Fruit fly (Drosophila melanogaster) whole organism, embryonic: ENCODE results near the gene CG13605.

ENCODE experiments used
- Adf1 ChIP-seq: fragments of 200-800 bp; sonication (Bioruptor generic); IDR thresholded peaks from 2 replicates; pipeline ENCODE4 v1.3.6; 2022; ENCODE audit warnings: missing biosample characterization, missing genetic modification characterization
- B-H2 ChIP-seq: fragments of 200-800 bp; sonication (Bioruptor generic); optimal IDR thresholded peaks from 2 replicates; lab custom pipeline; 2018; ENCODE audit warnings: missing biosample characterization, mild to moderate bottlenecking, missing genetic modification characterization
- CG10654 ChIP-seq: fragments of 200-800 bp; sonication (Bioruptor generic); optimal IDR thresholded peaks from 2 replicates; lab custom pipeline; 2016; ENCODE audit warnings: missing biosample characterization, missing genetic modification characterization
- CG10959 ChIP-seq: fragments of 200-800 bp; sonication (Bioruptor generic); IDR thresholded peaks from 2 replicates; pipeline ENCODE4 v1.3.6; 2022; ENCODE audit warnings: missing biosample characterization, missing genetic modification characterization
- CG11247 ChIP-seq: fragments of 200-800 bp; sonication (Bioruptor generic); IDR thresholded peaks from 2 replicates; pipeline ENCODE4 v1.3.6; 2022; ENCODE audit warnings: missing biosample characterization, missing genetic modification characterization
- CG11695 ChIP-seq: fragments of 200-800 bp; sonication (Bioruptor generic); IDR thresholded peaks from 3 replicates; pipeline ENCODE4 v1.3.6; 2022; ENCODE audit warnings: missing biosample characterization, missing genetic modification characterization
- CG11696 ChIP-seq: fragments of 200-800 bp; sonication (Bioruptor generic); IDR thresholded peaks from 2 replicates; pipeline ENCODE4 v1.3.6; 2022; ENCODE audit warnings: missing biosample characterization, missing genetic modification characterization
- CG12071 ChIP-seq: fragments of 200-800 bp; sonication (Bioruptor generic); optimal IDR thresholded peaks from 3 replicates; lab custom pipeline; 2018; ENCODE audit warnings: missing biosample characterization, mild to moderate bottlenecking, missing genetic modification characterization
- CG12942 ChIP-seq: fragments of 200-800 bp; sonication (Bioruptor generic); optimal IDR thresholded peaks from 3 replicates; lab custom pipeline; 2016; ENCODE audit warnings: missing biosample characterization, missing genetic modification characterization
- CG13894 ChIP-seq: fragments of 200-800 bp; sonication (Bioruptor generic); optimal IDR thresholded peaks from 3 replicates; lab custom pipeline; 2018; ENCODE audit warnings: missing biosample characterization, mild to moderate bottlenecking, missing genetic modification characterization, moderate library complexity
- CG15514 ChIP-seq: fragments of 200-800 bp; sonication (Bioruptor generic); optimal IDR thresholded peaks from 3 replicates; lab custom pipeline; 2017; ENCODE audit warnings: missing biosample characterization, missing genetic modification characterization, mild to moderate bottlenecking, moderate library complexity, missing genetic modification reagents
- CG15601 ChIP-seq: fragments of 200-800 bp; sonication (Bioruptor generic); optimal IDR thresholded peaks from 3 replicates; lab custom pipeline; 2019; ENCODE audit warnings: missing biosample characterization, mild to moderate bottlenecking, missing genetic modification characterization, moderate library complexity
- CG18619 ChIP-seq: fragments of 200-800 bp; sonication (Bioruptor generic); optimal IDR thresholded peaks from 3 replicates; lab custom pipeline; 2017; ENCODE audit warnings: missing biosample characterization, mild to moderate bottlenecking, missing genetic modification characterization
- CG3065 ChIP-seq: fragments of 200-800 bp; sonication (Bioruptor generic); optimal IDR thresholded peaks from 2 replicates; lab custom pipeline; 2016; ENCODE audit warnings: missing biosample characterization, missing genetic modification characterization
- CG3407 ChIP-seq: fragments of 200-800 bp; sonication (Bioruptor generic); optimal IDR thresholded peaks from 2 replicates; lab custom pipeline; 2018; ENCODE audit warnings: missing biosample characterization, mild to moderate bottlenecking, missing genetic modification characterization
- CG4282 ChIP-seq: fragments of 200-800 bp; sonication (Bioruptor generic); optimal IDR thresholded peaks from 2 replicates; lab custom pipeline; 2016; ENCODE audit warnings: missing biosample characterization, missing genetic modification characterization
- CG4424 ChIP-seq: fragments of 200-800 bp; sonication (Bioruptor generic); optimal IDR thresholded peaks from 3 replicates; lab custom pipeline; 2016; ENCODE audit warnings: missing biosample characterization, missing genetic modification characterization
- CG4617 ChIP-seq: fragments of 200-800 bp; sonication (Bioruptor generic); optimal IDR thresholded peaks from 3 replicates; lab custom pipeline; 2016; ENCODE audit warnings: missing biosample characterization, missing genetic modification characterization, borderline replicate concordance
- CG5953 ChIP-seq: fragments of 200-800 bp; sonication (Bioruptor generic); IDR thresholded peaks from 2 replicates; pipeline ENCODE4 v1.3.6; 2022; ENCODE audit warnings: missing biosample characterization, missing genetic modification characterization
- Eip74EF ChIP-seq, 2 experiments: fragments of 200-800 bp in 1 of 2; fragments of >200 bp in 1 of 2; sonication (Bioruptor generic) in 1 of 2; optimal IDR thresholded peaks; 2 replicates each; lab custom pipeline; 2017 to 2019; ENCODE audit warnings: missing biosample characterization in 2 of 2, missing genetic modification characterization in 2 of 2, mild to moderate bottlenecking in 1 of 2, moderate library complexity in 1 of 2
- Gug ChIP-seq: fragments of 200-800 bp; sonication (Bioruptor generic); IDR thresholded peaks from 4 replicates; pipeline ENCODE4 v1.3.6; 2022; ENCODE audit warnings: missing biosample characterization, missing genetic modification characterization
- HLHmδ ChIP-seq: fragments of 200-800 bp; sonication (Bioruptor generic); optimal IDR thresholded peaks from 2 replicates; lab custom pipeline; 2018; ENCODE audit warnings: missing biosample characterization, mild to moderate bottlenecking, missing genetic modification characterization, moderate library complexity
- Hand ChIP-seq: fragments of 200-800 bp; sonication (Bioruptor generic); optimal IDR thresholded peaks from 2 replicates; lab custom pipeline; 2017; ENCODE audit warnings: mild to moderate bottlenecking, missing biosample characterization, missing genetic modification reagents, missing genetic modification characterization
- HmgD ChIP-seq: fragments of 200-800 bp; sonication (Bioruptor generic); optimal IDR thresholded peaks from 3 replicates; lab custom pipeline; 2016; ENCODE audit warnings: missing biosample characterization, missing genetic modification characterization
- Hr51 ChIP-seq, 2 experiments: fragments of 200-800 bp; sonication (Bioruptor generic); optimal IDR thresholded peaks; 2 replicates in 1 of 2; 3 replicates in 1 of 2; lab custom pipeline; 2016 to 2018; ENCODE audit warnings: missing biosample characterization in 2 of 2, missing genetic modification characterization in 2 of 2, mild to moderate bottlenecking in 1 of 2, moderate library complexity in 1 of 2
- Kr ChIP-seq: fragments of 200-800 bp; sonication (Bioruptor generic); optimal IDR thresholded peaks from 2 replicates; lab custom pipeline; 2017; ENCODE audit warnings: missing biosample characterization, mild to moderate bottlenecking, missing genetic modification characterization
- Lim3 ChIP-seq: fragments of 200-800 bp; sonication (Bioruptor generic); IDR thresholded peaks from 2 replicates; pipeline ENCODE4 v1.3.6; 2022; ENCODE audit warnings: missing biosample characterization, missing genetic modification characterization
- Mes4 ChIP-seq: fragments of 200-800 bp; sonication (Bioruptor generic); optimal IDR thresholded peaks from 2 replicates; lab custom pipeline; 2016; ENCODE audit warnings: missing biosample characterization, missing genetic modification characterization
- Mrtf ChIP-seq: fragments of 200-800 bp; sonication (Bioruptor generic); IDR thresholded peaks from 3 replicates; pipeline ENCODE4 v1.3.6; 2022; ENCODE audit warnings: missing biosample characterization, missing genetic modification characterization
- NC2β ChIP-seq: fragments of 200-800 bp; sonication (Bioruptor generic); optimal IDR thresholded peaks from 2 replicates; lab custom pipeline; 2016; ENCODE audit warnings: missing biosample characterization, missing genetic modification characterization
- Rx ChIP-seq: fragments of 200-800 bp; sonication (Bioruptor generic); IDR thresholded peaks from 2 replicates; pipeline ENCODE4 v1.3.6; 2022; ENCODE audit warnings: missing biosample characterization, missing genetic modification characterization
- Vsx1 ChIP-seq: fragments of 200-800 bp; sonication (Bioruptor generic); optimal IDR thresholded peaks from 2 replicates; lab custom pipeline; 2017; ENCODE audit warnings: missing biosample characterization, mild to moderate bottlenecking, missing genetic modification characterization, missing genetic modification reagents
- ac ChIP-seq: fragments of 200-800 bp; sonication (Bioruptor generic); optimal IDR thresholded peaks from 3 replicates; lab custom pipeline; 2017; ENCODE audit warnings: missing biosample characterization, mild to moderate bottlenecking, missing genetic modification characterization
- ara ChIP-seq: fragments of 200-800 bp; sonication (Bioruptor generic); IDR thresholded peaks from 2 replicates; pipeline ENCODE4 v1.3.6; 2022; ENCODE audit warnings: missing biosample characterization, missing genetic modification characterization
- cato ChIP-seq: fragments of 200-800 bp; sonication (Bioruptor generic); optimal IDR thresholded peaks from 2 replicates; lab custom pipeline; 2016; ENCODE audit warnings: missing biosample characterization, missing genetic modification characterization, borderline replicate concordance
- dan ChIP-seq: fragments of 200-800 bp; sonication (Bioruptor generic); IDR thresholded peaks from 2 replicates; pipeline ENCODE4 v1.3.6; 2022; ENCODE audit warnings: missing biosample characterization, missing genetic modification characterization
- exex ChIP-seq: fragments of 200-800 bp; sonication (Bioruptor generic); optimal IDR thresholded peaks from 4 replicates; lab custom pipeline; 2018; ENCODE audit warnings: missing biosample characterization, mild to moderate bottlenecking, missing genetic modification characterization, moderate library complexity
- gfzf ChIP-seq: fragments of 200-800 bp; sonication (Bioruptor generic); optimal IDR thresholded peaks from 2 replicates; lab custom pipeline; 2016; ENCODE audit warnings: missing biosample characterization, mild to moderate bottlenecking, missing genetic modification characterization, moderate library complexity
- ham ChIP-seq: fragments of 200-800 bp; sonication (Bioruptor generic); IDR thresholded peaks from 2 replicates; pipeline ENCODE4 v1.3.6; 2022; ENCODE audit warnings: missing biosample characterization, missing genetic modification characterization
- hbn ChIP-seq: fragments of 200-800 bp; sonication (Bioruptor generic); IDR thresholded peaks from 2 replicates; pipeline ENCODE4 v1.3.6; 2022; ENCODE audit warnings: missing biosample characterization, missing genetic modification characterization; ENCODE audit not compliant: partially characterized antibody
- her ChIP-seq: fragments of 200-800 bp; sonication (Bioruptor generic); optimal IDR thresholded peaks from 2 replicates; lab custom pipeline; 2016; ENCODE audit warnings: missing biosample characterization, missing genetic modification characterization
- ind ChIP-seq: fragments of 200-800 bp; sonication (Bioruptor generic); optimal IDR thresholded peaks from 3 replicates; lab custom pipeline; 2016; ENCODE audit warnings: missing biosample characterization, missing genetic modification characterization
- jing ChIP-seq: fragments of 200-800 bp; sonication (Bioruptor generic); optimal IDR thresholded peaks from 2 replicates; lab custom pipeline; 2018; ENCODE audit warnings: missing biosample characterization, mild to moderate bottlenecking, missing genetic modification characterization
- lbe ChIP-seq: fragments of 200-800 bp; sonication (Bioruptor generic); optimal IDR thresholded peaks from 2 replicates; lab custom pipeline; 2016; ENCODE audit warnings: missing biosample characterization, mild to moderate bottlenecking, missing genetic modification characterization
- odd ChIP-seq: fragments of 200-800 bp; sonication (Bioruptor generic); optimal IDR thresholded peaks from 2 replicates; lab custom pipeline; 2017; ENCODE audit warnings: missing biosample characterization, mild to moderate bottlenecking, missing genetic modification characterization
- sens-2 ChIP-seq: fragments of 200-800 bp; sonication (Bioruptor generic); IDR thresholded peaks from 2 replicates; pipeline ENCODE4 v1.3.6; 2022; ENCODE audit warnings: missing biosample characterization, missing genetic modification characterization
- sqz ChIP-seq: fragments of 200-800 bp; sonication (Bioruptor generic); optimal IDR thresholded peaks from 3 replicates; lab custom pipeline; 2018; ENCODE audit warnings: missing biosample characterization, mild to moderate bottlenecking, missing genetic modification characterization
- sug ChIP-seq: fragments of 200-800 bp; optimal IDR thresholded peaks from 2 replicates; lab custom pipeline; 2019; ENCODE audit warnings: missing biosample characterization, mild to moderate bottlenecking, missing genetic modification characterization, moderate library complexity
- vfl ChIP-seq: fragments of 200-800 bp; sonication (Bioruptor generic); optimal IDR thresholded peaks from 2 replicates; lab custom pipeline; 2016; ENCODE audit warnings: missing biosample characterization, missing genetic modification characterization
- z ChIP-seq: fragments of 200-800 bp; sonication (Bioruptor generic); IDR thresholded peaks from 3 replicates; pipeline ENCODE4 v1.3.6; 2022; ENCODE audit warnings: missing biosample characterization, missing genetic modification characterization
- zfh1 ChIP-seq: fragments of 200-800 bp; sonication (Bioruptor generic); IDR thresholded peaks from 3 replicates; pipeline ENCODE4 v1.3.6; 2022; ENCODE audit warnings: missing biosample characterization, missing genetic modification characterization

The CG13605 gene

dm6 chr3R:24142971-24143370 is 30.8 kb upstream of the CG13605 start (continued):
- no peak for TF ChIP-seq ac
- TF ChIP-seq CG11247 = 0 out of 2 replicates have a peak, but pooled peaks have one; percentile 14
- TF ChIP-seq HmgD (GFP tag; lab: Kevin White, UChicago) = no peak
- no peak for TF ChIP-seq ara (GFP tag; lab: Robert Waterston, UW)
- peak; percentile 23 for TF ChIP-seq ind (GFP tag; lab: Kevin White, UChicago)
- TF ChIP-seq sug = no peak
- no peak for TF ChIP-seq CG10654 (GFP tag; lab: Kevin White, UChicago)
- peak; percentile 15 for TF ChIP-seq CG4424 (GFP tag; lab: Kevin White, UChicago)
- no peak for TF ChIP-seq NC2β (GFP tag; lab: Kevin White, UChicago)
- no peak for TF ChIP-seq Mes4 (GFP tag; lab: Kevin White, UChicago)
- TF ChIP-seq her (GFP tag; lab: Kevin White, UChicago) = no peak
- no peak for TF ChIP-seq HLHmδ (GFP tag; lab: Kevin White, UChicago)
- TF ChIP-seq CG4617 (GFP tag; lab: Kevin White, UChicago) = no peak
- TF ChIP-seq Eip74EF (GFP tag; optimal IDR thresholded peaks at IDR 0.05; lab: Kevin White, UChicago) = no peak
- no peak for TF ChIP-seq gfzf (GFP tag; lab: Kevin White, UChicago)
- peak; percentile 59; the same call in 1 of the 3 replicates for TF ChIP-seq CG11695 (GFP tag; lab: Robert Waterston, UW)
- TF ChIP-seq sqz (GFP tag; lab: Kevin White, UChicago) = no peak
- no peak for TF ChIP-seq jing (GFP tag; lab: Kevin White, UChicago)
- no peak for TF ChIP-seq Lim3
- TF ChIP-seq ham (GFP tag; lab: Robert Waterston, UW) = no peak
- TF ChIP-seq CG12071 = no peak
- TF ChIP-seq B-H2 = no peak
- TF ChIP-seq CG4282 (GFP tag; lab: Kevin White, UChicago) = no peak
- TF ChIP-seq Hr51 (GFP tag; optimal IDR thresholded peaks at IDR 0.05; lab: Kevin White, UChicago) = peak in 1 of 2 experiments; percentile 20
- no peak for TF ChIP-seq dan (GFP tag; lab: Robert Waterston, UW)
- TF ChIP-seq zfh1 (GFP tag; lab: Robert Waterston, UW) = peak; percentile 53; the same call in 1 of the 3 replicates
- TF ChIP-seq Mrtf (GFP tag; lab: Robert Waterston, UW) = no peak
- no peak for TF ChIP-seq sens-2 (GFP tag; lab: Robert Waterston, UW)
- TF ChIP-seq CG5953 (GFP tag; lab: Robert Waterston, UW) = no peak
- no peak for TF ChIP-seq Kr
- 0 out of 2 replicates have a peak, but pooled peaks have one; percentile 29 for TF ChIP-seq Rx (GFP tag; lab: Robert Waterston, UW)
- no peak for TF ChIP-seq CG12942
- TF ChIP-seq cato = no peak
- no peak for TF ChIP-seq CG3065 (GFP tag; lab: Kevin White, UChicago)
- TF ChIP-seq exex (tag; lab: Kevin White, UChicago) = no peak
- TF ChIP-seq Hand (GFP tag; lab: Kevin White, UChicago) = no peak
- no peak for TF ChIP-seq CG15514 (GFP tag; lab: Kevin White, UChicago)
- TF ChIP-seq vfl = no peak
- no peak for TF ChIP-seq CG13894
- TF ChIP-seq CG3407 (GFP tag; lab: Kevin White, UChicago) = peak; percentile 3
- peak; percentile 79 for TF ChIP-seq lbe (GFP tag; lab: Kevin White, UChicago)
- TF ChIP-seq z (GFP tag; lab: Robert Waterston, UW) = no peak
- no peak for TF ChIP-seq odd (GFP tag; lab: Kevin White, UChicago)
- no peak for TF ChIP-seq CG10959 (GFP tag; lab: Robert Waterston, UW)
- no peak for TF ChIP-seq hbn (GFP tag; lab: Robert Waterston, UW)
- TF ChIP-seq CG15601 (tag; lab: Kevin White, UChicago) = no peak
- no peak for TF ChIP-seq CG18619
- TF ChIP-seq Vsx1 (GFP tag; lab: Kevin White, UChicago) = no peak
- no peak for TF ChIP-seq Adf1 (GFP tag; lab: Robert Waterston, UW)
- no peak for TF ChIP-seq CG11696 (GFP tag; lab: Robert Waterston, UW)
- 0 out of 4 replicates have a peak, but pooled peaks have one; percentile 13 for TF ChIP-seq Gug (GFP tag; lab: Robert Waterston, UW)
